In genomic region chr2L:1312321-1312720, dm6 we compare ENCODE assay signal across 3 fruit fly cellular contexts.
TF ChIP-seq lines count a peak whose summit lies in the region.

No protein-coding gene starts in this region.

TF ChIP-seq in whole organism, embryonic, 481 proteins besides CTCF, POLR2A, EP300 and RAD21 (continued from another document):
- TF ChIP-seq Blimp-1 (GFP tag; optimal IDR thresholded peaks at IDR 0.05; lab: Kevin White, UChicago) = peak; percentile 18
- TF ChIP-seq Med (GFP tag; lab: Kevin White, UChicago) = peak; percentile 66
- no peak for TF ChIP-seq Gsc (GFP tag; IDR thresholded peaks at IDR 0.05; lab: Robert Waterston, UW)
- peak; percentile 57; the same call in 1 of the 2 replicates for TF ChIP-seq CG17328 (GFP tag; IDR thresholded peaks at IDR 0.05; lab: Robert Waterston, UW)
- TF ChIP-seq CG15601 (tag; optimal IDR thresholded peaks at IDR 0.05; lab: Kevin White, UChicago) = no peak
- no peak for TF ChIP-seq Hr51 (GFP tag; optimal IDR thresholded peaks at IDR 0.05; lab: Kevin White, UChicago)
- TF ChIP-seq sisA (GFP tag; IDR thresholded peaks at IDR 0.05; lab: Robert Waterston, UW) = peak; percentile 39; the same call in 1 of the 2 replicates
- no peak for TF ChIP-seq CG10431 (GFP tag; optimal IDR thresholded peaks at IDR 0.05; lab: Kevin White, UChicago)
- no peak for TF ChIP-seq CG17802 (tag; optimal IDR thresholded peaks at IDR 0.05; lab: Kevin White, UChicago)
- peak; percentile 36 for TF ChIP-seq dmrt99B (tag; optimal IDR thresholded peaks at IDR 0.05; lab: Kevin White, UChicago)
- TF ChIP-seq CG11504 (tag; optimal IDR thresholded peaks at IDR 0.05; lab: Kevin White, UChicago) = peak; percentile 13
- no peak for TF ChIP-seq CoRest (tag; optimal IDR thresholded peaks at IDR 0.05; lab: Kevin White, UChicago)
- TF ChIP-seq zf30C (GFP tag; optimal IDR thresholded peaks at IDR 0.05; lab: Kevin White, UChicago) = no peak
- TF ChIP-seq CG18619 (GFP tag; optimal IDR thresholded peaks at IDR 0.05; lab: Kevin White, UChicago) = no peak
- no peak for TF ChIP-seq pan (optimal IDR thresholded peaks at IDR 0.05; lab: Kevin White, UChicago)
- no peak for TF ChIP-seq pan (GFP tag; optimal IDR thresholded peaks at IDR 0.05 in 1 of 2, IDR thresholded peaks at IDR 0.05 in 1 of 2)
- TF ChIP-seq bsh (GFP tag; optimal IDR thresholded peaks at IDR 0.05; lab: Kevin White, UChicago) = peak in 1 of 2 experiments; percentile 25
- TF ChIP-seq PHDP (tag; optimal IDR thresholded peaks at IDR 0.05; lab: Kevin White, UChicago) = peak; percentile 21
- TF ChIP-seq ATbp (GFP tag; optimal IDR thresholded peaks at IDR 0.05; lab: Kevin White, UChicago) = peak; percentile 40
- no peak for TF ChIP-seq Rx (GFP tag; IDR thresholded peaks at IDR 0.05; lab: Robert Waterston, UW)
- TF ChIP-seq Dbx (GFP tag; IDR thresholded peaks at IDR 0.05; lab: Robert Waterston, UW) = no peak
- TF ChIP-seq unc-4 (GFP tag; IDR thresholded peaks at IDR 0.05; lab: Robert Waterston, UW; ENCODE audit: partially characterized antibody) = no peak
- no peak for TF ChIP-seq yki (optimal IDR thresholded peaks at IDR 0.05; lab: Kevin White, UChicago)
- peak; percentile 33; the same call in 1 of the 2 replicates for TF ChIP-seq lmd (GFP tag; IDR thresholded peaks at IDR 0.05; lab: Robert Waterston, UW)
- TF ChIP-seq Dip2 (GFP tag; IDR thresholded peaks at IDR 0.05; lab: Robert Waterston, UW) = no peak
- peak; percentile 4 for TF ChIP-seq fd96Cb (tag; optimal IDR thresholded peaks at IDR 0.05; lab: Kevin White, UChicago)
- peak; percentile 37 for TF ChIP-seq Sox102F (GFP tag; optimal IDR thresholded peaks at IDR 0.05; lab: Kevin White, UChicago)
- peak; percentile 42; the same call in 1 of the 2 replicates for TF ChIP-seq HLH3B (GFP tag; IDR thresholded peaks at IDR 0.05; lab: Robert Waterston, UW)
- no peak for TF ChIP-seq CG6689 (GFP tag; IDR thresholded peaks at IDR 0.05; lab: Robert Waterston, UW)
- no peak for TF ChIP-seq Sin3A (optimal IDR thresholded peaks at IDR 0.05; lab: Kevin White, UChicago)
- no peak for TF ChIP-seq CG13894 (tag; optimal IDR thresholded peaks at IDR 0.05; lab: Kevin White, UChicago)
- TF ChIP-seq CG14965 (GFP tag; optimal IDR thresholded peaks at IDR 0.05; lab: Kevin White, UChicago; ENCODE audit: borderline replicate concordance) = no peak
- TF ChIP-seq CG1603 (tag; optimal IDR thresholded peaks at IDR 0.05; lab: Kevin White, UChicago) = peak; percentile 39
- TF ChIP-seq Mad (GFP tag; optimal IDR thresholded peaks at IDR 0.05; lab: Kevin White, UChicago) = no peak
- no peak for TF ChIP-seq CG17912 (GFP tag; optimal IDR thresholded peaks at IDR 0.05; lab: Kevin White, UChicago)
- peak; percentile 47 for TF ChIP-seq gem (tag; optimal IDR thresholded peaks at IDR 0.05; lab: Kevin White, UChicago)
- TF ChIP-seq ranshi (GFP tag; IDR thresholded peaks at IDR 0.05; lab: Robert Waterston, UW) = peak; percentile 8; the same call in 1 of the 2 replicates
- peak; percentile 18 for TF ChIP-seq CG7839 (tag; optimal IDR thresholded peaks at IDR 0.05; lab: Kevin White, UChicago)
TF ChIP-seq in whole organism, embryonic: peak in this region for 25.

TF ChIP-seq in whole organism, prepupa, 60 proteins besides CTCF, POLR2A, EP300 and RAD21 (continued from another document):
- TF ChIP-seq CG15336 (GFP tag; IDR thresholded peaks at IDR 0.05; lab: Robert Waterston, UW) = 0 out of 2 replicates have a peak, but pooled peaks have one; percentile 34
- peak; percentile 50 for TF ChIP-seq dsx (GFP tag; optimal IDR thresholded peaks at IDR 0.05; lab: Kevin White, UChicago; ENCODE audit: poor library complexity, severe bottlenecking)
- peak; percentile 53 for TF ChIP-seq CG10669 (GFP tag; optimal IDR thresholded peaks at IDR 0.05; lab: Kevin White, UChicago)
- TF ChIP-seq cyc (GFP tag; optimal IDR thresholded peaks at IDR 0.05; lab: Kevin White, UChicago) = peak; percentile 20
- peak; percentile 21 for TF ChIP-seq spab (GFP tag; optimal IDR thresholded peaks at IDR 0.05; lab: Kevin White, UChicago)
- no peak for TF ChIP-seq Lpt (GFP tag; optimal IDR thresholded peaks at IDR 0.05; lab: Kevin White, UChicago)
- peak; percentile 52 for TF ChIP-seq lz (GFP tag; optimal IDR thresholded peaks at IDR 0.05; lab: Kevin White, UChicago)
- TF ChIP-seq CG1621 (tag; optimal IDR thresholded peaks at IDR 0.05; lab: Kevin White, UChicago) = peak; percentile 27
- TF ChIP-seq CG31627 (GFP tag; optimal IDR thresholded peaks at IDR 0.05; lab: Kevin White, UChicago) = peak; percentile 30
- TF ChIP-seq Sox15 (GFP tag; optimal IDR thresholded peaks at IDR 0.05; lab: Kevin White, UChicago) = no peak
- peak; percentile 16 for TF ChIP-seq CG34406 (GFP tag; optimal IDR thresholded peaks at IDR 0.05; lab: Kevin White, UChicago)
- peak; percentile 76 for TF ChIP-seq Eip78C (GFP tag; lab: Kevin White, UChicago)
- peak; percentile 36 for TF ChIP-seq Hr4 (GFP tag; optimal IDR thresholded peaks at IDR 0.05; lab: Kevin White, UChicago)
- peak; percentile 30 for TF ChIP-seq CG3032 (tag; optimal IDR thresholded peaks at IDR 0.05; lab: Kevin White, UChicago)
- TF ChIP-seq CG8319 (GFP tag; optimal IDR thresholded peaks at IDR 0.05; lab: Kevin White, UChicago) = no peak
- TF ChIP-seq fkh (GFP tag; optimal IDR thresholded peaks at IDR 0.05; lab: Kevin White, UChicago) = no peak
- peak; percentile 36 for TF ChIP-seq pdm3 (GFP tag; optimal IDR thresholded peaks at IDR 0.05; lab: Kevin White, UChicago)
- peak; percentile 59 for TF ChIP-seq esn (GFP tag; optimal IDR thresholded peaks at IDR 0.05; lab: Kevin White, UChicago)
- TF ChIP-seq CG16779 (tag; optimal IDR thresholded peaks at IDR 0.05; lab: Kevin White, UChicago) = peak; percentile 12
- peak in 1 of 2 experiments; percentile 47 for TF ChIP-seq ss (GFP tag; optimal IDR thresholded peaks at IDR 0.05; lab: Kevin White, UChicago)
- TF ChIP-seq Gug (GFP tag; IDR thresholded peaks at IDR 0.05; lab: Robert Waterston, UW) = peak; percentile 36; the same call in 1 of the 2 replicates
- TF ChIP-seq svp (GFP tag; lab: Kevin White, UChicago) = peak; percentile 64
- TF ChIP-seq Ets96B (tag; optimal IDR thresholded peaks at IDR 0.05; lab: Kevin White, UChicago) = peak; percentile 62
- TF ChIP-seq Sox102F (GFP tag; optimal IDR thresholded peaks at IDR 0.05; lab: Kevin White, UChicago) = peak; percentile 40
- TF ChIP-seq CG4318 (GFP tag; optimal IDR thresholded peaks at IDR 0.05; lab: Kevin White, UChicago) = no peak
- peak; percentile 59 for TF ChIP-seq CG10631 (GFP tag; optimal IDR thresholded peaks at IDR 0.05; lab: Kevin White, UChicago)
- no peak for TF ChIP-seq Blimp-1 (GFP tag; optimal IDR thresholded peaks at IDR 0.05; lab: Kevin White, UChicago)
- TF ChIP-seq CG6808 (GFP tag; optimal IDR thresholded peaks at IDR 0.05; lab: Kevin White, UChicago) = peak; percentile 35
- TF ChIP-seq CG3919 (GFP tag; optimal IDR thresholded peaks at IDR 0.05; lab: Kevin White, UChicago) = peak; percentile 35

TF ChIP-seq in whole organism, wandering third instar larva, 38 proteins besides CTCF, POLR2A, EP300 and RAD21 (continued from another document):
- no peak for TF ChIP-seq Hr78 (GFP tag; optimal IDR thresholded peaks at IDR 0.05; lab: Kevin White, UChicago)
- no peak for TF ChIP-seq lola (GFP tag; optimal IDR thresholded peaks at IDR 0.05; lab: Kevin White, UChicago)
- no peak for TF ChIP-seq Dif (GFP tag; optimal IDR thresholded peaks at IDR 0.05; lab: Kevin White, UChicago; ENCODE audit: partially characterized antibody)
- TF ChIP-seq sv (GFP tag; optimal IDR thresholded peaks at IDR 0.05; lab: Kevin White, UChicago) = no peak
- TF ChIP-seq rgr (GFP tag; optimal IDR thresholded peaks at IDR 0.05; lab: Kevin White, UChicago) = peak; percentile 27
- TF ChIP-seq GATAd (GFP tag; optimal IDR thresholded peaks at IDR 0.05; lab: Kevin White, UChicago) = no peak
TF ChIP-seq in whole organism, wandering third instar larva: peak in this region for 12.
